Fruit fly (Drosophila melanogaster) whole organism, embryonic: ENCODE measurements around the gene CG1998.

Experiments
- ATbp ChIP-seq: fragments of 200-800 bp; sonication (Bioruptor generic); optimal IDR thresholded peaks from 2 replicates; lab custom pipeline; 2017; ENCODE audit warnings: missing biosample characterization, mild to moderate bottlenecking, missing genetic modification characterization, missing genetic modification reagents
- Atf-2 ChIP-seq: fragments of 200-800 bp; sonication (Bioruptor generic); optimal IDR thresholded peaks from 2 replicates; lab custom pipeline; 2016; ENCODE audit warnings: missing biosample characterization, missing genetic modification characterization
- BEAF-32 ChIP-seq: fragments of 200-800 bp; sonication (Bioruptor generic); optimal IDR thresholded peaks from 3 replicates; lab custom pipeline; 2017; ENCODE audit warnings: missing biosample characterization, missing genetic modification characterization, mild to moderate bottlenecking, moderate library complexity, missing genetic modification reagents
- CG10366 ChIP-seq: fragments of 200-800 bp; sonication (Bioruptor generic); IDR thresholded peaks from 2 replicates; pipeline ENCODE4 v1.3.6; 2022; ENCODE audit warnings: missing biosample characterization, missing genetic modification characterization
- CG11504 ChIP-seq: fragments of 200-800 bp; sonication (Bioruptor generic); optimal IDR thresholded peaks from 3 replicates; lab custom pipeline; 2019; ENCODE audit warnings: missing biosample characterization, mild to moderate bottlenecking, missing genetic modification characterization, moderate library complexity
- CG12942 ChIP-seq: fragments of 200-800 bp; sonication (Bioruptor generic); optimal IDR thresholded peaks from 3 replicates; lab custom pipeline; 2016; ENCODE audit warnings: missing biosample characterization, missing genetic modification characterization
- CG14441 ChIP-seq: fragments of 200-800 bp; sonication (Bioruptor generic); IDR thresholded peaks from 2 replicates; pipeline ENCODE4 v1.3.6; 2022; ENCODE audit warnings: missing biosample characterization, missing genetic modification characterization
- CG15073 ChIP-seq: fragments of 200-800 bp; sonication (Bioruptor generic); optimal IDR thresholded peaks from 2 replicates; lab custom pipeline; 2016; ENCODE audit warnings: missing biosample characterization, missing genetic modification characterization
- CG15269 ChIP-seq: fragments of 200-800 bp; sonication (Bioruptor generic); optimal IDR thresholded peaks from 2 replicates; lab custom pipeline; 2018; ENCODE audit warnings: missing biosample characterization, mild to moderate bottlenecking, missing genetic modification characterization, moderate library complexity
- CG17385 ChIP-seq: fragments of 200-800 bp; sonication (Bioruptor generic); optimal IDR thresholded peaks from 3 replicates; lab custom pipeline; 2018; ENCODE audit warnings: missing biosample characterization, mild to moderate bottlenecking, missing genetic modification characterization
- CG2116 ChIP-seq: fragments of 200-800 bp; sonication (Bioruptor generic); optimal IDR thresholded peaks from 3 replicates; lab custom pipeline; 2018; ENCODE audit warnings: missing biosample characterization, mild to moderate bottlenecking, missing genetic modification characterization
- CG30020 ChIP-seq: fragments of 200-800 bp; optimal IDR thresholded peaks from 2 replicates; lab custom pipeline; 2019; ENCODE audit warnings: missing biosample characterization, mild to moderate bottlenecking, missing genetic modification characterization, moderate library complexity
- CG30431 ChIP-seq: fragments of 200-800 bp; sonication (Bioruptor generic); optimal IDR thresholded peaks from 2 replicates; lab custom pipeline; 2017; ENCODE audit warnings: missing biosample characterization, missing genetic modification characterization
- CG32767 ChIP-seq: fragments of 200-800 bp; sonication (Bioruptor generic); IDR thresholded peaks from 2 replicates; pipeline ENCODE4 v1.3.6; 2022; ENCODE audit warnings: missing biosample characterization, missing genetic modification characterization
- CG42726 ChIP-seq: fragments of 200-800 bp; sonication (Bioruptor generic); IDR thresholded peaks from 2 replicates; pipeline ENCODE4 v1.3.6; 2022; ENCODE audit warnings: missing biosample characterization, missing genetic modification characterization; ENCODE audit not compliant: partially characterized antibody
- CG4424 ChIP-seq: fragments of 200-800 bp; sonication (Bioruptor generic); optimal IDR thresholded peaks from 3 replicates; lab custom pipeline; 2016; ENCODE audit warnings: missing biosample characterization, missing genetic modification characterization
- CG4617 ChIP-seq: fragments of 200-800 bp; sonication (Bioruptor generic); optimal IDR thresholded peaks from 3 replicates; lab custom pipeline; 2016; ENCODE audit warnings: missing biosample characterization, missing genetic modification characterization, borderline replicate concordance
- CG4854 ChIP-seq: fragments of 200-800 bp; sonication (Bioruptor generic); optimal IDR thresholded peaks from 2 replicates; lab custom pipeline; 2016; ENCODE audit warnings: missing biosample characterization, missing genetic modification characterization, inconsistent platforms
- CG8478 ChIP-seq: fragments of >200 bp; optimal IDR thresholded peaks from 2 replicates; lab custom pipeline; 2018
- CG9797 ChIP-seq: fragments of 200-800 bp; sonication (Bioruptor generic); optimal IDR thresholded peaks from 3 replicates; lab custom pipeline; 2018; ENCODE audit warnings: missing biosample characterization, mild to moderate bottlenecking, missing genetic modification characterization
- Dad ChIP-seq: fragments of 200-800 bp; sonication (Bioruptor generic); optimal IDR thresholded peaks from 3 replicates; lab custom pipeline; 2016; ENCODE audit warnings: missing biosample characterization, missing genetic modification characterization
- Dip2 ChIP-seq: fragments of 200-800 bp; sonication (Bioruptor generic); IDR thresholded peaks from 2 replicates; pipeline ENCODE4 v1.3.6; 2022; ENCODE audit warnings: missing biosample characterization, missing genetic modification characterization
- Doc3 ChIP-seq: fragments of 200-800 bp; sonication (Bioruptor generic); IDR thresholded peaks from 3 replicates; pipeline ENCODE4 v1.3.6; 2022; ENCODE audit warnings: missing biosample characterization, missing genetic modification characterization; ENCODE audit not compliant: partially characterized antibody
- Fer1 ChIP-seq: fragments of 200-800 bp; sonication (Bioruptor generic); optimal IDR thresholded peaks from 2 replicates; lab custom pipeline; 2017; ENCODE audit warnings: missing biosample characterization, mild to moderate bottlenecking, missing genetic modification characterization
- Fer3 ChIP-seq: fragments of 200-800 bp; sonication (Bioruptor generic); optimal IDR thresholded peaks from 2 replicates; lab custom pipeline; 2018; ENCODE audit warnings: missing biosample characterization, mild to moderate bottlenecking, missing genetic modification characterization, moderate library complexity
- Hr51 ChIP-seq, 2 experiments: fragments of 200-800 bp; sonication (Bioruptor generic); optimal IDR thresholded peaks; 2 replicates in 1 of 2; 3 replicates in 1 of 2; lab custom pipeline; 2016 to 2018; ENCODE audit warnings: missing biosample characterization in 2 of 2, missing genetic modification characterization in 2 of 2, mild to moderate bottlenecking in 1 of 2, moderate library complexity in 1 of 2
- Meics ChIP-seq: fragments of 200-800 bp; sonication (Bioruptor generic); optimal IDR thresholded peaks from 2 replicates; lab custom pipeline; 2017; ENCODE audit warnings: missing biosample characterization, mild to moderate bottlenecking, missing genetic modification characterization
- Oaz ChIP-seq: fragments of 200-800 bp; sonication (Bioruptor generic); IDR thresholded peaks from 2 replicates; pipeline ENCODE4 v1.3.6; 2022; ENCODE audit warnings: missing biosample characterization, missing genetic modification characterization
- Opbp ChIP-seq: fragments of 200-800 bp; sonication (Bioruptor generic); IDR thresholded peaks from 3 replicates; pipeline ENCODE4 v1.3.6; 2022; ENCODE audit warnings: missing biosample characterization, missing genetic modification characterization; ENCODE audit not compliant: partially characterized antibody
- Poxn ChIP-seq: fragments of 200-800 bp; sonication (Bioruptor generic); IDR thresholded peaks from 2 replicates; pipeline ENCODE4 v1.3.6; 2022; ENCODE audit warnings: missing biosample characterization, missing genetic modification characterization
- Ssrp ChIP-seq: fragments of 200-800 bp; sonication (Bioruptor generic); optimal IDR thresholded peaks from 2 replicates; lab custom pipeline; 2018; ENCODE audit warnings: missing biosample characterization, mild to moderate bottlenecking, missing genetic modification characterization, moderate library complexity
- TFAM ChIP-seq: fragments of 200-800 bp; sonication (Bioruptor generic); optimal IDR thresholded peaks from 2 replicates; lab custom pipeline; 2017; ENCODE audit warnings: missing biosample characterization, missing genetic modification characterization, inconsistent platforms
- aop ChIP-seq: fragments of 200-800 bp; sonication (Bioruptor generic); IDR thresholded peaks from 2 replicates; pipeline ENCODE4 v1.3.6; 2022; ENCODE audit warnings: missing biosample characterization, missing genetic modification characterization
- ato ChIP-seq: fragments of 200-800 bp; sonication (Bioruptor generic); IDR thresholded peaks from 2 replicates; pipeline ENCODE4 v1.3.6; 2022; ENCODE audit warnings: missing biosample characterization, missing genetic modification characterization; ENCODE audit not compliant: partially characterized antibody
- bsh ChIP-seq, 2 experiments: fragments of 200-800 bp; sonication (Bioruptor generic); optimal IDR thresholded peaks; 2 replicates each; lab custom pipeline; 2017 to 2018; ENCODE audit warnings: mild to moderate bottlenecking in 2 of 2, missing biosample characterization in 2 of 2, missing genetic modification characterization in 2 of 2, moderate library complexity in 1 of 2
- fu2 ChIP-seq: fragments of 200-800 bp; sonication (Bioruptor generic); optimal IDR thresholded peaks from 2 replicates; lab custom pipeline; 2016; ENCODE audit warnings: missing biosample characterization, missing genetic modification characterization
- gem ChIP-seq: fragments of 200-800 bp; sonication (Bioruptor generic); optimal IDR thresholded peaks from 2 replicates; lab custom pipeline; 2019; ENCODE audit warnings: missing biosample characterization, mild to moderate bottlenecking, missing genetic modification characterization, moderate library complexity
- gro ChIP-seq: fragments of 200-800 bp; sonication (Bioruptor generic); optimal IDR thresholded peaks from 2 replicates; lab custom pipeline; 2016; ENCODE audit warnings: missing biosample characterization, missing genetic modification characterization
- h ChIP-seq: fragments of >200 bp; optimal IDR thresholded peaks from 2 replicates; lab custom pipeline; 2017
- inv ChIP-seq: fragments of 200-800 bp; sonication (Bioruptor generic); IDR thresholded peaks from 2 replicates; pipeline ENCODE4 v1.3.6; 2022; ENCODE audit warnings: missing biosample characterization, missing genetic modification characterization; ENCODE audit not compliant: partially characterized antibody
- jumu ChIP-seq: fragments of 200-800 bp; sonication (Bioruptor generic); optimal IDR thresholded peaks from 3 replicates; lab custom pipeline; 2016; ENCODE audit warnings: missing biosample characterization, missing genetic modification characterization
- kah ChIP-seq: fragments of 200-800 bp; sonication (Bioruptor generic); optimal IDR thresholded peaks from 2 replicates; lab custom pipeline; 2018; ENCODE audit warnings: missing biosample characterization, mild to moderate bottlenecking, missing genetic modification characterization
- lbe ChIP-seq: fragments of 200-800 bp; sonication (Bioruptor generic); optimal IDR thresholded peaks from 2 replicates; lab custom pipeline; 2016; ENCODE audit warnings: missing biosample characterization, mild to moderate bottlenecking, missing genetic modification characterization
- lmd ChIP-seq: fragments of 200-800 bp; sonication (Bioruptor generic); IDR thresholded peaks from 2 replicates; pipeline ENCODE4 v1.3.6; 2022; ENCODE audit warnings: missing biosample characterization, missing genetic modification characterization
- onecut ChIP-seq: fragments of 200-800 bp; sonication (Bioruptor generic); IDR thresholded peaks from 2 replicates; pipeline ENCODE4 v1.3.6; 2022; ENCODE audit warnings: missing biosample characterization, missing genetic modification characterization
- ranshi ChIP-seq: fragments of 200-800 bp; sonication (Bioruptor generic); IDR thresholded peaks from 2 replicates; pipeline ENCODE4 v1.3.6; 2022; ENCODE audit warnings: missing biosample characterization, missing genetic modification characterization
- rib ChIP-seq: fragments of 200-800 bp; sonication (Bioruptor generic); IDR thresholded peaks from 2 replicates; pipeline ENCODE4 v1.3.6; 2022; ENCODE audit warnings: missing biosample characterization, missing genetic modification characterization
- run ChIP-seq: fragments of 200-800 bp; sonication (Bioruptor generic); optimal IDR thresholded peaks from 3 replicates; lab custom pipeline; 2018; ENCODE audit warnings: missing biosample characterization, mild to moderate bottlenecking, missing genetic modification characterization
- tll ChIP-seq, 2 experiments: fragments of 200-800 bp in 1 of 2; fragments of >200 bp in 1 of 2; sonication (Bioruptor generic) in 1 of 2; optimal IDR thresholded peaks; 2 replicates each; lab custom pipeline; 2017 to 2019; ENCODE audit warnings: missing biosample characterization in 2 of 2, missing genetic modification characterization in 2 of 2, mild to moderate bottlenecking in 1 of 2, moderate library complexity in 1 of 2
- vfl ChIP-seq: fragments of 200-800 bp; sonication (Bioruptor generic); optimal IDR thresholded peaks from 2 replicates; lab custom pipeline; 2016; ENCODE audit warnings: missing biosample characterization, missing genetic modification characterization
- wek ChIP-seq: fragments of 200-800 bp; sonication (Bioruptor generic); optimal IDR thresholded peaks from 3 replicates; lab custom pipeline; 2018; ENCODE audit warnings: missing biosample characterization, mild to moderate bottlenecking, missing genetic modification characterization, moderate library complexity
- zfh1 ChIP-seq: fragments of 200-800 bp; sonication (Bioruptor generic); IDR thresholded peaks from 3 replicates; pipeline ENCODE4 v1.3.6; 2022; ENCODE audit warnings: missing biosample characterization, missing genetic modification characterization

Gene CG1998

dm6 chrX:13450754-13451153, 37.9 kb upstream of the CG1998 start (continued):
- TF ChIP-seq fu2 (no peak), zfh1 (GFP tag; lab: Robert Waterston, UW) (no peak), ranshi (no peak), ATbp (no peak), CG32767 (GFP tag; lab: Robert Waterston, UW) (no peak), tll (GFP tag; optimal IDR thresholded peaks at IDR 0.05; lab: Kevin White, UChicago) (no peak), CG30431 (no peak), CG11504 (tag; lab: Kevin White, UChicago) (peak; percentile 49), onecut (GFP tag; lab: Robert Waterston, UW) (no peak), CG42726 (GFP tag; lab: Robert Waterston, UW) (no peak), Atf-2 (GFP tag; lab: Kevin White, UChicago) (no peak), wek (GFP tag; lab: Kevin White, UChicago) (no peak), CG9797 (GFP tag; lab: Kevin White, UChicago) (no peak), vfl (GFP tag; lab: Kevin White, UChicago) (no peak), jumu (GFP tag; lab: Kevin White, UChicago) (no peak), inv (GFP tag; lab: Robert Waterston, UW) (no peak), rib (no peak), run (tag; lab: Kevin White, UChicago) (no peak), CG30020 (no peak), CG17385 (no peak), CG15269 (tag; lab: Kevin White, UChicago) (no peak), bsh (GFP tag; optimal IDR thresholded peaks at IDR 0.05; lab: Kevin White, UChicago) (no peak), Meics (GFP tag; lab: Kevin White, UChicago) (peak; percentile 28), CG2116 (GFP tag; lab: Kevin White, UChicago) (no peak), Dad (GFP tag; lab: Kevin White, UChicago) (no peak), lmd (GFP tag; lab: Robert Waterston, UW) (0 out of 2 replicates have a peak, but pooled peaks have one; percentile 26), BEAF-32 (no peak), CG4424 (no peak), aop (GFP tag; lab: Robert Waterston, UW) (no peak), Oaz (no peak), CG8478 (no peak), Ssrp (peak; percentile 29), TFAM (GFP tag; lab: Kevin White, UChicago) (no peak), CG4617 (GFP tag; lab: Kevin White, UChicago) (no peak), gem (peak; percentile 60), Hr51 (GFP tag; optimal IDR thresholded peaks at IDR 0.05; lab: Kevin White, UChicago) (peak in 1 of 2 experiments; percentile 34), gro (GFP tag; lab: Kevin White, UChicago) (no peak), CG10366 (GFP tag; lab: Robert Waterston, UW) (no peak), ato (GFP tag; lab: Robert Waterston, UW) (no peak), Poxn (GFP tag; lab: Robert Waterston, UW) (no peak), Dip2 (GFP tag; lab: Robert Waterston, UW) (no peak), CG15073 (GFP tag; lab: Kevin White, UChicago) (no peak), Doc3 (GFP tag; lab: Robert Waterston, UW) (no peak), CG12942 (no peak), h (lab: Kevin White, UChicago) (no peak), lbe (GFP tag; lab: Kevin White, UChicago) (no peak), Fer3 (tag; lab: Kevin White, UChicago) (no peak), kah (GFP tag; lab: Kevin White, UChicago) (no peak), CG4854 (GFP tag; lab: Kevin White, UChicago) (no peak), Opbp (no peak), Fer1 (GFP tag; lab: Kevin White, UChicago) (no peak), CG14441 (GFP tag; lab: Robert Waterston, UW) (no peak)
